Worm (Caenorhabditis elegans) whole organism, midembryonic: ENCODE data around the gene F22B8.3.

Experiments used
- T22C8.4 ChIP-seq: fragments of 200-800 bp; sonication (Bioruptor generic); IDR thresholded peaks from 2 replicates; pipeline ENCODE4 v1.3.6; 2022; ENCODE audit warnings: missing genetic modification characterization, missing compliant biosample characterization
- cog-1 ChIP-seq: sonication (generic microtip); optimal IDR thresholded peaks from 2 replicates; lab custom pipeline; 2016; ENCODE audit warnings: missing genetic modification characterization, missing compliant biosample characterization
- flt-1 ChIP-seq: fragments of 200-800 bp; sonication (Bioruptor generic); IDR thresholded peaks from 2 replicates; pipeline ENCODE4 v1.3.6; 2022; ENCODE audit warnings: missing genetic modification characterization, missing compliant biosample characterization
- med-1 ChIP-seq: sonication (generic microtip); optimal IDR thresholded peaks from 2 replicates; lab custom pipeline; 2017; ENCODE audit warnings: missing genetic modification characterization, mild to moderate bottlenecking, missing compliant biosample characterization, antibody characterized with exemption, missing genetic modification reagents; ENCODE audit not compliant: insufficient read depth
- tab-1 ChIP-seq: fragments of 200-800 bp; sonication (Bioruptor generic); IDR thresholded peaks from 2 replicates; pipeline ENCODE4 v1.3.6; 2022; ENCODE audit warnings: missing genetic modification characterization, missing compliant biosample characterization
- ztf-23 ChIP-seq: fragments of 200-800 bp; sonication (Bioruptor generic); IDR thresholded peaks from 2 replicates; pipeline ENCODE4 v1.3.6; 2022; ENCODE audit warnings: missing genetic modification reagents, missing genetic modification characterization, missing compliant biosample characterization
- ztf-29 ChIP-seq: fragments of 200-800 bp; sonication (Bioruptor generic); IDR thresholded peaks from 2 replicates; pipeline ENCODE4 v1.3.6; 2022; ENCODE audit warnings: missing genetic modification reagents, missing genetic modification characterization, missing compliant biosample characterization

ce11 chrV:16060135-16060534 lies 30.6 kb upstream of the F22B8.3 start, which contains the start of gene F14H3.15:
- TF ChIP-seq ztf-23 (GFP tag; lab: Robert Waterston, UW) (no peak), tab-1 (GFP tag; lab: Robert Waterston, UW) (no peak), cog-1 (tag; lab: Kevin White, UChicago) (no peak), med-1 (GFP tag; lab: Kevin White, UChicago) (no peak), T22C8.4 (GFP tag; lab: Robert Waterston, UW) (no peak), flt-1 (GFP tag; lab: Robert Waterston, UW) (no peak), ztf-29 (GFP tag; lab: Robert Waterston, UW) (no peak)
